Worm (Caenorhabditis elegans): ENCODE measurements around the gene srh-255.
"Not testable (repeated sequence)": the region's sequence is repeated elsewhere in the genome, so short reads cannot be mapped to it uniquely, and the experiment has no call there.

ce11 chrV:17022100-17022499, 42.7 kb upstream of the srh-255 start:
- not testable (repeated sequence) for TF ChIP-seq ceh-18, elt-4 (tag; optimal IDR thresholded peaks at IDR 0.05)
